Worm (Caenorhabditis elegans) whole organism, L3 larva: ENCODE data around the gene bath-24.
"Not testable (repeated sequence)": the region's sequence is repeated elsewhere in the genome, so short reads cannot be mapped to it uniquely, and the experiment has no call there.

ENCODE experiments used
- aly-2 ChIP-seq: fragments of 150-350 bp; optimal IDR thresholded peaks from 2 replicates; lab custom pipeline; 2014; ENCODE audit warnings: missing biosample characterization, missing genetic modification characterization
- ceh-16 ChIP-seq: sonication (generic microtip); optimal IDR thresholded peaks from 2 replicates; lab custom pipeline; 2017; ENCODE audit warnings: missing biosample characterization, missing genetic modification characterization
- ceh-28 ChIP-seq: fragments of 150-350 bp; optimal IDR thresholded peaks from 2 replicates; lab custom pipeline; 2014; ENCODE audit warnings: missing biosample characterization, missing genetic modification reagents, missing genetic modification characterization
- ceh-82 ChIP-seq: fragments of 150-350 bp; optimal IDR thresholded peaks from 2 replicates; lab custom pipeline; 2014; ENCODE audit warnings: missing biosample characterization, missing genetic modification characterization
- ceh-9 ChIP-seq: sonication (generic microtip); optimal IDR thresholded peaks from 2 replicates; lab custom pipeline; 2018; ENCODE audit warnings: missing biosample characterization, missing genetic modification characterization
- daf-12 ChIP-seq: fragments of 150-350 bp; optimal IDR thresholded peaks from 2 replicates; lab custom pipeline; 2014; ENCODE audit warnings: missing biosample characterization, missing genetic modification reagents, missing genetic modification characterization
- egl-27 ChIP-seq: sonication (generic microtip); optimal IDR thresholded peaks from 4 replicates; lab custom pipeline; 2017; ENCODE audit warnings: missing biosample characterization, missing genetic modification reagents, missing genetic modification characterization
- elt-1 ChIP-seq: fragments of 150-350 bp; optimal IDR thresholded peaks from 2 replicates; lab custom pipeline; 2014; ENCODE audit warnings: missing biosample characterization, missing genetic modification characterization
- elt-2 ChIP-seq: sonication (generic microtip); optimal IDR thresholded peaks from 2 replicates; lab custom pipeline; 2016; ENCODE audit warnings: missing genetic modification reagents, mild to moderate bottlenecking, missing genetic modification characterization, missing compliant biosample characterization
- elt-3 ChIP-seq, 3 experiments: fragments of 150-350 bp in 1 of 3; sonication (generic microtip) in 2 of 3; optimal IDR thresholded peaks; 2 replicates in 2 of 3; 4 replicates in 1 of 3; lab custom pipeline; 2014 to 2017; ENCODE audit warnings: missing biosample characterization in 3 of 3, missing genetic modification characterization in 3 of 3
- fkh-10 ChIP-seq: sonication (generic microtip); optimal IDR thresholded peaks from 2 replicates; lab custom pipeline; 2017; ENCODE audit warnings: missing biosample characterization, missing genetic modification reagents, missing genetic modification characterization
- fos-1 ChIP-seq: fragments of 150-350 bp; optimal IDR thresholded peaks from 2 replicates; lab custom pipeline; 2014; ENCODE audit warnings: missing biosample characterization, missing genetic modification characterization
- lin-15B ChIP-seq: fragments of 150-350 bp; optimal IDR thresholded peaks from 2 replicates; lab custom pipeline; 2014; ENCODE audit warnings: missing biosample characterization, missing genetic modification characterization
- lin-39 ChIP-seq: fragments of 150-350 bp; optimal IDR thresholded peaks from 2 replicates; lab custom pipeline; 2018; ENCODE audit warnings: missing biosample characterization, missing genetic modification reagents, missing genetic modification characterization
- lsy-12 ChIP-seq: sonication (generic microtip); optimal IDR thresholded peaks from 2 replicates; lab custom pipeline; 2016; ENCODE audit warnings: mild to moderate bottlenecking, missing genetic modification characterization, missing compliant biosample characterization
- mdl-1 ChIP-seq: fragments of 150-350 bp; optimal IDR thresholded peaks from 2 replicates; lab custom pipeline; 2014; ENCODE audit warnings: missing biosample characterization, missing genetic modification characterization
- nfya-1 ChIP-seq: sonication (generic microtip); optimal IDR thresholded peaks from 2 replicates; lab custom pipeline; 2017; ENCODE audit warnings: missing genetic modification characterization, mild to moderate bottlenecking, missing compliant biosample characterization, antibody characterized with exemption, moderate library complexity; ENCODE audit not compliant: insufficient read depth
- nhr-11 ChIP-seq: fragments of 150-350 bp; optimal IDR thresholded peaks from 2 replicates; lab custom pipeline; 2014; ENCODE audit warnings: missing biosample characterization, missing genetic modification characterization
- nhr-12 ChIP-seq: fragments of 150-350 bp; optimal IDR thresholded peaks from 2 replicates; lab custom pipeline; 2014; ENCODE audit warnings: missing biosample characterization, missing genetic modification characterization
- nhr-23 ChIP-seq: fragments of 150-350 bp; optimal IDR thresholded peaks from 2 replicates; lab custom pipeline; 2014; ENCODE audit warnings: missing biosample characterization, missing genetic modification reagents, missing genetic modification characterization
- nhr-237 ChIP-seq: fragments of 150-350 bp; optimal IDR thresholded peaks from 2 replicates; lab custom pipeline; 2014; ENCODE audit warnings: missing biosample characterization, missing genetic modification characterization
- nhr-25 ChIP-seq: sonication (generic microtip); optimal IDR thresholded peaks from 2 replicates; lab custom pipeline; 2017; ENCODE audit warnings: missing biosample characterization, missing genetic modification characterization
- nhr-67 ChIP-seq: fragments of 150-350 bp; optimal IDR thresholded peaks from 2 replicates; lab custom pipeline; 2014; ENCODE audit warnings: missing biosample characterization, missing genetic modification characterization
- pha-4 ChIP-seq: fragments of 150-350 bp; optimal IDR thresholded peaks from 2 replicates; lab custom pipeline; 2014; ENCODE audit warnings: missing biosample characterization, missing genetic modification reagents, missing genetic modification characterization
- pqm-1 ChIP-seq: fragments of 150-350 bp; optimal IDR thresholded peaks from 2 replicates; lab custom pipeline; 2017; ENCODE audit warnings: missing biosample characterization, missing genetic modification characterization, inconsistent platforms
- sea-2 ChIP-seq: fragments of 150-350 bp; sonication (generic microtip); optimal IDR thresholded peaks from 4 replicates; lab custom pipeline; 2014; ENCODE audit warnings: missing biosample characterization, missing genetic modification reagents, missing genetic modification characterization
- skn-1 ChIP-seq: fragments of 150-350 bp; optimal IDR thresholded peaks from 2 replicates; lab custom pipeline; 2014; ENCODE audit warnings: missing biosample characterization, missing genetic modification characterization
- snpc-4 ChIP-seq: fragments of 150-350 bp; optimal IDR thresholded peaks from 2 replicates; lab custom pipeline; 2014; ENCODE audit warnings: missing biosample characterization, missing genetic modification characterization
- tbx-2 ChIP-seq: sonication (generic microtip); optimal IDR thresholded peaks from 2 replicates; lab custom pipeline; 2016; ENCODE audit warnings: mild to moderate bottlenecking, missing genetic modification characterization, missing compliant biosample characterization
- unc-39 ChIP-seq: sonication (generic microtip); optimal IDR thresholded peaks from 4 replicates; lab custom pipeline; 2017; ENCODE audit warnings: missing biosample characterization, missing genetic modification characterization
- unc-62 ChIP-seq: fragments of 150-350 bp; sonication (generic microtip); optimal IDR thresholded peaks from 4 replicates; lab custom pipeline; 2014; ENCODE audit warnings: missing biosample characterization, missing genetic modification reagents, missing genetic modification characterization
- zag-1 ChIP-seq: fragments of 150-350 bp; optimal IDR thresholded peaks from 2 replicates; lab custom pipeline; 2014; ENCODE audit warnings: missing biosample characterization, missing genetic modification characterization
- ztf-11 ChIP-seq: fragments of 150-350 bp; optimal IDR thresholded peaks from 2 replicates; lab custom pipeline; 2014; ENCODE audit warnings: missing biosample characterization, missing genetic modification characterization

bath-24 gene

DNA sequence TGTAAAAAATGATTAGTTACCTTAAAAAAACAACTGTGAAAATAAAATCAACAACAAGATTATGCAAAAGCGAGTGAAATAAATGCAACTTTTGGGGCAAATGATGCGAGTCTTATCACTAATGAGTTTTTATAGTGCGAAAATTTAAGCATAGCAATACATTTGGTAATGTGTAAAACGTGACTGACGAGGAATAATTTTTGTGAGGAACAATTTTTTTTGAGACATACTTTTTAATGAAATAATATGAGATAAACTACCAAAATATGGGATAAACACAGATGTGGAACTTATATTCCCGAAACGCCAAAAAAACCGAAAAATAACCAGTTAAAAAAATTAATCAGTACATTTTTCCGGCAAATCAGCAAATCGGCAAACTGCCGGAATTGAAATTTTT, 35.0 kb upstream of the bath-24 start, which contains the start of gene F07E5.9:
Gene F07E5.9 (minus strand): TSS at position 101 of the 400 bp plus-strand sequence.
- TF ChIP-seq lsy-12 (no peak), elt-3 (tag; optimal IDR thresholded peaks at IDR 0.05; lab: Kevin White, UChicago) (no peak), unc-62 (GFP tag; lab: Kevin White, UChicago) (no peak)
- TF ChIP-seq, all 47 proteins: peak for 0

DNA sequence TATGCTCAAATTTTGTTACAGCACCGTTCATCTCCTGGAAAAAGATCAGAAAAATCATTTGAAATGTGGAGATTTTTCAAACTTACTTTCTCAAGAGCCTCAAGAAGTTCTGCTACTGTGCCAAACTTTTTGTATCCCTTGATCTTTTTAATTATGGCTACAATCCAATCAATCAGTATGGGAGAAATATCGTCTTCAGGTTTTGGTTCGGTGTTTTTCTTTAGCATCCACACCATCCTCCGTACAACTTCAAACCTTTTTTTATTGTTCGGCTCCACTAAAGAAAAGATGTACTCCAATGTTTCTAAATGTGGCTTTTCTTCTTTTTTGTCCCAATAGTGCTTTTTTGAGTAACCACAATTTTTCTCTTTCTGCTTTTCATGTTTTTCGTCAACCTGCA, 31.1 kb upstream of the bath-24 start:
- TF ChIP-seq ceh-16 (tag; lab: Kevin White, UChicago) (no peak), elt-1 (no peak), nfya-1 (tag; lab: Kevin White, UChicago) (no peak), nhr-67 (tag; lab: Kevin White, UChicago) (no peak), lsy-12 (no peak), fos-1 (no peak), ceh-28 (no peak)

DNA sequence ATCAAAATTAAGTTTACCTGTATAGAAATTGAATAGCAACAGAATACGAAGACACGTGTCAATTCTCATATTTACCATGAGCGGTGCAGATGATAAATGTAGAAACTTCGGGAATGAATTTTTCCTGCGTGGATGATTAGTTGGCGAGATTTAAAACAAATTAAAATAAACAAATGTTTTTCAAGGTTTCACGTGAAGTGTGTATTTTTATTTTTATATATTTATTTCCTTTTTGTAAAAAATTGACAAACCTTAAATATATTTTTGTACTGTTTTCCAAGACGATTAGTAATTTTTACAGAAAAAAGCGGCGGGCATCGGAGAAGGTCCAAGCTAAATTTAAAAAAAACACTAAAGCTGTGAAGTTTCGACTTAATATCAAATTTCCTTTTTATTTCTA, 30.1 kb upstream of the bath-24 start, which contains the start of gene F07E5.8:
Gene F07E5.8 (minus strand): TSS at position 101 of the 400 bp plus-strand sequence.
- TF ChIP-seq tbx-2 (tag; lab: Kevin White, UChicago) (no peak), unc-62 (GFP tag; lab: Kevin White, UChicago) (no peak), aly-2 (tag; lab: Kevin White, UChicago) (no peak), ceh-9 (no peak), lin-39 (no peak), ceh-16 (tag; lab: Kevin White, UChicago) (no peak), pha-4 (tag; lab: Kevin White, UChicago) (no peak), ztf-11 (no peak), ceh-82 (tag; lab: Kevin White, UChicago) (no peak), nhr-25 (tag; lab: Kevin White, UChicago) (no peak), sea-2 (no peak), elt-2 (tag; lab: Kevin White, UChicago) (no peak), ceh-28 (no peak), zag-1 (tag; lab: Kevin White, UChicago) (no peak), nhr-23 (tag; lab: Kevin White, UChicago) (no peak), lin-15B (no peak), fkh-10 (no peak), nhr-237 (tag; lab: Kevin White, UChicago) (no peak), lsy-12 (no peak)
- TF ChIP-seq, all 47 proteins: peak for 0

DNA sequence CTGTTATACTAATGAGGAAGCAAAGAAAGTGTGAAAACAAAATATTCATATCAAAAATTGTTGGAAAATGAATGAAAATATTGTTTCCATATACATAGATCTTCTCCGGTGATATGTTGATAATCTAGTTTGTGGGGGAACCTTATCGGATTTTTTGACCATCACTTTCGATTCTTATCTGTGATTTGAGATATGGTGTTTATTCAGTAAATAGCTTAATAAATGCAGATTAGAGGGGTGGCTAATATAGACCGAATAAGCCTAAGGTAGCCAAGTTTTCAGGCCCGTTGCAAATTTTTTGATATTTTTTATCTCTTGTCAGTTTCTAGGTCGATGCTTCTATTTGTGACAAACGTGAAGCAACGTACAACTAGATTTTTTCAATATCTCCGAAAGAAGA, 26.0 kb upstream of the bath-24 start, which contains the start of gene F07E5.7:
Gene F07E5.7 (minus strand): TSS at position 101 of the 400 bp plus-strand sequence.
- TF ChIP-seq zag-1 (tag; lab: Kevin White, UChicago) = no peak
- TF ChIP-seq nfya-1 (tag; lab: Kevin White, UChicago) = no peak
- TF ChIP-seq sea-2 = no peak
- no peak for TF ChIP-seq ceh-82 (tag; lab: Kevin White, UChicago)
- no peak for TF ChIP-seq unc-62 (GFP tag; lab: Kevin White, UChicago)
- no peak for TF ChIP-seq pqm-1
- no peak for TF ChIP-seq lin-39

DNA sequence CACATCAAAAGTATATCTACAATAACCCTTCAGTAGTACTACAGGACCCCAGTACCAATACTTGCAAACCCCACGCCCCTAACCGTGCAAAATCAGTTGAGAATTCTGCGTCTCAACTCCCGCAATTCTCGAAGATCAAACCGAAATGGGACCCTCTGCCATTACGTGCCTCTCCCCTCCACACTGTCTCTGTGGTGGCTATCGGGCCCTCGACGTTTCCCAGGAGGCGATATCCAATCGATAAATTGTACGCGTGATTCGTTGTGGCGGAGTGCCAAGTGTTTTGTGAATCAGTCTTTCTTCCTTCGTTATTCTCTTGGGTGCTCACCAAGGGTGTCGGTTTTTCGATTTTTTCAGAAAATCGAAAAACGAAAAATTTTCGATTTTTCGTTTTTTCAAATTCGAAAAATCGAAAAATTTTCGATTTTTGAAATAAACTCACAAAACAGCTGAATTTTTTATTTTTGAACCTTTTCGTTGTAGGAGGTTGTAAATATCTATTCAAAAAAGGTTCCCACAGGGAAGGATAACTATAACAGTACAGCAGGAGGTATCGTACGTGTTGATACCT, 22.1 kb upstream of the bath-24 start, which contains the start of gene F07E5.12:
Gene F07E5.12 (plus strand): TSS at position 521 of the 571 bp plus-strand sequence.
- TF ChIP-seq zag-1 (tag; lab: Kevin White, UChicago); fkh-10; aly-2 (tag; lab: Kevin White, UChicago): not testable (repeated sequence)

DNA sequence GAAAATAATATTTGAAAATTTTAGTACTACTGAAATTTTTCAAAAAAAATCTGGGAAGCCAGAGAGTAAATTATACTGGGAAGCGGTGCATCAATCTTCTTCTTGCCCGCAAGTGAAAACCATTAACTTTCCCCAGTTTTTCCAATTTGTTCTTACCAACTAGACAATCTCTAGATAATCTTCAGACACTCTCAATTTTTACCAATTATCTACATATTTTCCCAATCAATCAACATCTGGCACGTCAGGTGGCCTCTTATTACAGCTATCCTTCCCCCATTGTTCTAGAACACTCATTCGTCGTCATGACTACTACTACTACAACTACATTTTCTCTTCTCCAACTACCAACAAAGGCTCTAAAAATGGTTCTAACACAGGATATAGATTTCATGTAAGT, 19.1 kb upstream of the bath-24 start, which contains the start of gene fbxb-6:
Gene fbxb-6 (plus strand): TSS at position 301 of the 400 bp plus-strand sequence.
- no peak for TF ChIP-seq skn-1
- TF ChIP-seq unc-39 (tag; lab: Kevin White, UChicago) = no peak

DNA sequence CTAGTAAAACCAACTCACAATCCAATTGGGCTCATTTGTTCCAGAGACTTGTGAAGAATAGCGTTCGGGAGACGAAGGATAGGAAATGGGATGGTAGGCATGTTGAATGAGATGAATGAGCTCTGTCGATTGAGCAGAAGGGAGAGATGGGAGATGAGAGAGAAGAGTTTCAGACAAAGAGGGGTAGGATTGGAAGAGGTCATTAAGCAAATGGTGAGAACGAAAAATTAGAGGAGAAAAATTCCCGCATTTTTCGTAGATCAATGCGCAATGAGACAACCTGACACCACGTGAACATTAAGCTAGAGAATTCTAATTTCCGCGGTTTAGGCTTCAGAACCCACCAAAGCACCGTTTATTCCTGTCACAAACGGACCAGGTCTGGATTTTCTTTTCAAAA, 18.6 kb upstream of the bath-24 start, which contains the start of gene F07E5.13:
Gene F07E5.13 (minus strand): TSS at position 101 of the 400 bp plus-strand sequence.
- no peak for TF ChIP-seq snpc-4 (tag; lab: Kevin White, UChicago)
- TF ChIP-seq nhr-237 (tag; lab: Kevin White, UChicago) = no peak
- no peak for TF ChIP-seq aly-2 (tag; lab: Kevin White, UChicago)
- TF ChIP-seq daf-12 = no peak
- no peak for TF ChIP-seq ceh-82 (tag; lab: Kevin White, UChicago)
- no peak for TF ChIP-seq nhr-11 (tag; lab: Kevin White, UChicago)
- TF ChIP-seq lsy-12 = no peak
- TF ChIP-seq ceh-28 = no peak
- no peak for TF ChIP-seq nhr-12 (tag; lab: Kevin White, UChicago)
- no peak for TF ChIP-seq nhr-25 (tag; lab: Kevin White, UChicago)
- TF ChIP-seq mdl-1 = no peak
- TF ChIP-seq nfya-1 (tag; lab: Kevin White, UChicago) = no peak
- no peak for TF ChIP-seq nhr-23 (tag; lab: Kevin White, UChicago)
- no peak for TF ChIP-seq fos-1
- TF ChIP-seq egl-27 = no peak
